Fruit fly (Drosophila melanogaster) whole organism, embryonic: ENCODE measurements around the gene Efhc1.1.

ENCODE experiments used
- Ada2b ChIP-seq: fragments of 200-800 bp; sonication (Bioruptor generic); IDR thresholded peaks from 2 replicates; pipeline ENCODE4 v1.3.6; 2022; ENCODE audit warnings: missing biosample characterization, missing genetic modification characterization
- Asciz ChIP-seq: fragments of 200-800 bp; sonication (Bioruptor generic); optimal IDR thresholded peaks from 2 replicates; lab custom pipeline; 2017; ENCODE audit warnings: missing biosample characterization, mild to moderate bottlenecking, missing genetic modification characterization, missing genetic modification reagents
- BEAF-32 ChIP-seq: fragments of 200-800 bp; sonication (Bioruptor generic); optimal IDR thresholded peaks from 3 replicates; lab custom pipeline; 2017; ENCODE audit warnings: missing biosample characterization, missing genetic modification characterization, mild to moderate bottlenecking, moderate library complexity, missing genetic modification reagents
- Bdp1 ChIP-seq: fragments of 200-800 bp; sonication (Bioruptor generic); optimal IDR thresholded peaks from 3 replicates; lab custom pipeline; 2016; ENCODE audit warnings: missing biosample characterization, missing genetic modification characterization
- CG10147 ChIP-seq: fragments of 200-800 bp; sonication (Bioruptor generic); optimal IDR thresholded peaks from 2 replicates; lab custom pipeline; 2019; ENCODE audit warnings: missing biosample characterization, mild to moderate bottlenecking, missing genetic modification characterization, moderate library complexity
- CG10209 ChIP-seq: fragments of 200-800 bp; sonication (Bioruptor generic); optimal IDR thresholded peaks from 3 replicates; lab custom pipeline; 2017; ENCODE audit warnings: missing biosample characterization, mild to moderate bottlenecking, missing genetic modification characterization, missing genetic modification reagents
- CG11723 ChIP-seq: fragments of 200-800 bp; sonication (Bioruptor generic); optimal IDR thresholded peaks from 2 replicates; lab custom pipeline; 2017; ENCODE audit warnings: missing biosample characterization, mild to moderate bottlenecking, missing genetic modification characterization
- CG12071 ChIP-seq: fragments of 200-800 bp; sonication (Bioruptor generic); optimal IDR thresholded peaks from 3 replicates; lab custom pipeline; 2018; ENCODE audit warnings: missing biosample characterization, mild to moderate bottlenecking, missing genetic modification characterization
- CG14050 ChIP-seq: fragments of 200-800 bp; sonication (Bioruptor generic); IDR thresholded peaks from 3 replicates; pipeline ENCODE4 v1.3.6; 2022; ENCODE audit warnings: missing biosample characterization, missing genetic modification characterization
- CG15696 ChIP-seq: fragments of 200-800 bp; sonication (Bioruptor generic); optimal IDR thresholded peaks from 2 replicates; lab custom pipeline; 2019; ENCODE audit warnings: missing biosample characterization, mild to moderate bottlenecking, missing genetic modification characterization, moderate library complexity
- CG17328 ChIP-seq: fragments of 200-800 bp; sonication (Bioruptor generic); IDR thresholded peaks from 2 replicates; pipeline ENCODE4 v1.3.6; 2022; ENCODE audit warnings: missing biosample characterization, missing genetic modification characterization
- CG17912 ChIP-seq: fragments of 200-800 bp; sonication (Bioruptor generic); optimal IDR thresholded peaks from 2 replicates; lab custom pipeline; 2018; ENCODE audit warnings: missing biosample characterization, mild to moderate bottlenecking, missing genetic modification characterization
- CG2199 ChIP-seq: fragments of 200-800 bp; sonication (Bioruptor generic); IDR thresholded peaks from 3 replicates; pipeline ENCODE4 v1.3.6; 2022; ENCODE audit warnings: missing biosample characterization, missing genetic modification characterization
- CG2889 ChIP-seq: fragments of 200-800 bp; sonication (Bioruptor generic); IDR thresholded peaks from 3 replicates; pipeline ENCODE4 v1.3.6; 2022; ENCODE audit warnings: missing biosample characterization, missing genetic modification characterization
- CG32532 ChIP-seq: fragments of 200-800 bp; sonication (Bioruptor generic); IDR thresholded peaks from 2 replicates; pipeline ENCODE4 v1.3.6; 2022; ENCODE audit warnings: missing biosample characterization, missing genetic modification characterization
- CG32767 ChIP-seq: fragments of 200-800 bp; sonication (Bioruptor generic); IDR thresholded peaks from 2 replicates; pipeline ENCODE4 v1.3.6; 2022; ENCODE audit warnings: missing biosample characterization, missing genetic modification characterization
- CG34376 ChIP-seq: fragments of 200-800 bp; sonication (Bioruptor generic); optimal IDR thresholded peaks from 2 replicates; lab custom pipeline; 2018; ENCODE audit warnings: missing biosample characterization, mild to moderate bottlenecking, missing genetic modification characterization
- CG4707 ChIP-seq: fragments of 200-800 bp; sonication (Bioruptor generic); optimal IDR thresholded peaks from 2 replicates; lab custom pipeline; 2018; ENCODE audit warnings: missing biosample characterization, mild to moderate bottlenecking, missing genetic modification characterization, moderate library complexity
- CG5180 ChIP-seq: fragments of 200-800 bp; sonication (Bioruptor generic); optimal IDR thresholded peaks from 3 replicates; lab custom pipeline; 2017; ENCODE audit warnings: missing biosample characterization, missing genetic modification characterization, mild to moderate bottlenecking, moderate library complexity, missing genetic modification reagents
- CG6791 ChIP-seq: fragments of 200-800 bp; sonication (Bioruptor generic); IDR thresholded peaks from 3 replicates; pipeline ENCODE4 v1.3.6; 2022; ENCODE audit warnings: missing biosample characterization, missing genetic modification characterization; ENCODE audit not compliant: partially characterized antibody
- CG7357 ChIP-seq: fragments of 200-800 bp; sonication (Bioruptor generic); IDR thresholded peaks from 3 replicates; pipeline ENCODE4 v1.3.6; 2022; ENCODE audit warnings: missing biosample characterization, missing genetic modification characterization
- CG7786 ChIP-seq: fragments of 200-800 bp; sonication (Bioruptor generic); optimal IDR thresholded peaks from 2 replicates; lab custom pipeline; 2016; ENCODE audit warnings: missing biosample characterization, missing genetic modification characterization
- D ChIP-seq, 2 experiments: fragments of 200-800 bp in 1 of 2; fragments of >200 bp in 1 of 2; sonication (Bioruptor generic) in 1 of 2; optimal IDR thresholded peaks; 2 replicates in 1 of 2; 3 replicates in 1 of 2; lab custom pipeline; 2017; ENCODE audit warnings: mild to moderate bottlenecking in 1 of 2, missing biosample characterization in 1 of 2, missing genetic modification characterization in 1 of 2, missing genetic modification reagents in 1 of 2
- D19A ChIP-seq: fragments of 200-800 bp; optimal IDR thresholded peaks from 3 replicates; lab custom pipeline; 2019; ENCODE audit warnings: missing biosample characterization, mild to moderate bottlenecking, missing genetic modification characterization, moderate library complexity
- Dad ChIP-seq: fragments of 200-800 bp; sonication (Bioruptor generic); optimal IDR thresholded peaks from 3 replicates; lab custom pipeline; 2016; ENCODE audit warnings: missing biosample characterization, missing genetic modification characterization
- Dfd ChIP-seq, 2 experiments: fragments of >200 bp; optimal IDR thresholded peaks; 2 replicates each; lab custom pipeline; 2017; ENCODE audit warnings: missing biosample characterization in 2 of 2, missing genetic modification characterization in 2 of 2
- Dp ChIP-seq: fragments of 200-800 bp; sonication (Bioruptor generic); optimal IDR thresholded peaks from 2 replicates; lab custom pipeline; 2018; ENCODE audit warnings: missing biosample characterization, mild to moderate bottlenecking, missing genetic modification characterization, moderate library complexity
- Elba2 ChIP-seq: fragments of 200-800 bp; sonication (Bioruptor generic); optimal IDR thresholded peaks from 3 replicates; lab custom pipeline; 2016; ENCODE audit warnings: missing biosample characterization, missing genetic modification characterization
- HLH3B ChIP-seq: fragments of 200-800 bp; sonication (Bioruptor generic); IDR thresholded peaks from 2 replicates; pipeline ENCODE4 v1.3.6; 2022; ENCODE audit warnings: missing biosample characterization, missing genetic modification characterization
- Hmx ChIP-seq: fragments of 200-800 bp; sonication (Bioruptor generic); optimal IDR thresholded peaks from 2 replicates; lab custom pipeline; 2016; ENCODE audit warnings: missing biosample characterization, missing genetic modification characterization
- Hr78 ChIP-seq, 2 experiments: fragments of 200-800 bp in 1 of 2; fragments of >200 bp in 1 of 2; sonication (Bioruptor generic) in 1 of 2; optimal IDR thresholded peaks; 2 replicates each; lab custom pipeline; 2017 to 2019; ENCODE audit warnings: missing biosample characterization in 2 of 2, missing genetic modification characterization in 2 of 2, mild to moderate bottlenecking in 1 of 2, moderate library complexity in 1 of 2
- Kr ChIP-seq: fragments of 200-800 bp; sonication (Bioruptor generic); optimal IDR thresholded peaks from 2 replicates; lab custom pipeline; 2017; ENCODE audit warnings: missing biosample characterization, mild to moderate bottlenecking, missing genetic modification characterization
- Lim3 ChIP-seq: fragments of 200-800 bp; sonication (Bioruptor generic); IDR thresholded peaks from 2 replicates; pipeline ENCODE4 v1.3.6; 2022; ENCODE audit warnings: missing biosample characterization, missing genetic modification characterization
- Lpt ChIP-seq: fragments of >200 bp; optimal IDR thresholded peaks from 2 replicates; lab custom pipeline; 2018; ENCODE audit warnings: missing biosample characterization, missing genetic modification characterization
- bbx ChIP-seq: fragments of 200-800 bp; sonication (Bioruptor generic); IDR thresholded peaks from 2 replicates; pipeline ENCODE4 v1.3.6; 2022; ENCODE audit warnings: missing biosample characterization, missing genetic modification characterization; ENCODE audit not compliant: partially characterized antibody
- bcd ChIP-seq: fragments of 200-800 bp; sonication (Bioruptor generic); optimal IDR thresholded peaks from 2 replicates; lab custom pipeline; 2017; ENCODE audit warnings: missing biosample characterization, mild to moderate bottlenecking, missing genetic modification characterization
- corto ChIP-seq: fragments of 200-800 bp; sonication (Bioruptor generic); optimal IDR thresholded peaks from 2 replicates; lab custom pipeline; 2016; ENCODE audit warnings: missing biosample characterization, mild to moderate bottlenecking, missing genetic modification characterization, moderate library complexity
- dmrt11E ChIP-seq: fragments of 200-800 bp; sonication (Bioruptor generic); optimal IDR thresholded peaks from 3 replicates; lab custom pipeline; 2018; ENCODE audit warnings: missing biosample characterization, mild to moderate bottlenecking, missing genetic modification characterization, moderate library complexity
- emc ChIP-seq: fragments of 200-800 bp; sonication (Bioruptor generic); optimal IDR thresholded peaks from 2 replicates; lab custom pipeline; 2016; ENCODE audit warnings: missing biosample characterization, missing genetic modification characterization
- gsb ChIP-seq: fragments of 200-800 bp; sonication (Bioruptor generic); IDR thresholded peaks from 2 replicates; pipeline ENCODE4 v1.3.6; 2022; ENCODE audit warnings: missing biosample characterization, missing genetic modification characterization
- gsb-n ChIP-seq: fragments of 200-800 bp; sonication (Bioruptor generic); optimal IDR thresholded peaks from 3 replicates; lab custom pipeline; 2018; ENCODE audit warnings: missing biosample characterization, mild to moderate bottlenecking, missing genetic modification characterization
- nerfin-1 ChIP-seq: fragments of 200-800 bp; sonication (Bioruptor generic); optimal IDR thresholded peaks from 3 replicates; lab custom pipeline; 2019; ENCODE audit warnings: missing biosample characterization, mild to moderate bottlenecking, missing genetic modification characterization, moderate library complexity
- pfk ChIP-seq: fragments of 200-800 bp; sonication (Bioruptor generic); optimal IDR thresholded peaks from 2 replicates; lab custom pipeline; 2018; ENCODE audit warnings: missing biosample characterization, mild to moderate bottlenecking, missing genetic modification characterization, moderate library complexity
- psq ChIP-seq: fragments of 200-800 bp; sonication (Bioruptor generic); optimal IDR thresholded peaks from 2 replicates; lab custom pipeline; 2017; ENCODE audit warnings: missing biosample characterization, missing genetic modification characterization
- sd ChIP-seq: fragments of 200-800 bp; sonication (Bioruptor generic); optimal IDR thresholded peaks from 3 replicates; lab custom pipeline; 2018; ENCODE audit warnings: missing biosample characterization, mild to moderate bottlenecking, missing genetic modification characterization, moderate library complexity
- sens ChIP-seq: fragments of 200-800 bp; sonication (Bioruptor generic); peaks from one replicate; lab custom pipeline; 2016; ENCODE audit warnings: missing biosample characterization, missing genetic modification characterization
- slou ChIP-seq: fragments of 200-800 bp; sonication (Bioruptor generic); optimal IDR thresholded peaks from 3 replicates; lab custom pipeline; 2016; ENCODE audit warnings: missing biosample characterization, missing genetic modification characterization
- wek ChIP-seq: fragments of 200-800 bp; sonication (Bioruptor generic); optimal IDR thresholded peaks from 3 replicates; lab custom pipeline; 2018; ENCODE audit warnings: missing biosample characterization, mild to moderate bottlenecking, missing genetic modification characterization, moderate library complexity

Efhc1.1 gene

dm6 chrX:15818608-15819184 lies 35.2 kb upstream of the Efhc1.1 start (continued):
- no peak for TF ChIP-seq gsb-n (tag; lab: Kevin White, UChicago)
- no peak for TF ChIP-seq CG12071
- peak; percentile 11 for TF ChIP-seq CG7786
- peak; percentile 39; the same call in 1 of the 2 replicates for TF ChIP-seq Ada2b (GFP tag; lab: Robert Waterston, UW)
- no peak for TF ChIP-seq Elba2 (GFP tag; lab: Kevin White, UChicago)
- TF ChIP-seq Kr (GFP tag; lab: Kevin White, UChicago): peak; percentile 70
- peak; percentile 46 for TF ChIP-seq dmrt11E (tag; lab: Kevin White, UChicago)
- no peak for TF ChIP-seq gsb (GFP tag; lab: Robert Waterston, UW)
- TF ChIP-seq Hmx (GFP tag; lab: Kevin White, UChicago): no peak
- peak; percentile 33; the same call in 1 of the 2 replicates for TF ChIP-seq CG32532 (GFP tag; lab: Robert Waterston, UW)
- no peak for TF ChIP-seq CG2889 (GFP tag; lab: Robert Waterston, UW)
- no peak for TF ChIP-seq CG32767 (GFP tag; lab: Robert Waterston, UW)
- TF ChIP-seq Dp (GFP tag; lab: Kevin White, UChicago): no peak
- no peak for TF ChIP-seq Lim3 (GFP tag; lab: Robert Waterston, UW)

dm6 chrX:15817823-15818222 lies 34.3 kb upstream of the Efhc1.1 start:
- TF ChIP-seq HLH3B: no peak
- TF ChIP-seq CG17328: no peak
- TF ChIP-seq bbx (GFP tag; lab: Robert Waterston, UW): peak; percentile 46; the same call in 1 of the 2 replicates
- no peak for TF ChIP-seq psq (GFP tag; lab: Kevin White, UChicago)
- no peak for TF ChIP-seq bcd (GFP tag; lab: Kevin White, UChicago)
- peak; percentile 89 for TF ChIP-seq sd (tag; lab: Kevin White, UChicago)
- TF ChIP-seq nerfin-1: peak; percentile 90
- no peak for TF ChIP-seq CG4707 (GFP tag; lab: Kevin White, UChicago)
- TF ChIP-seq BEAF-32 (GFP tag; lab: Kevin White, UChicago): no peak
- TF ChIP-seq CG15696 (tag; lab: Kevin White, UChicago): peak; percentile 25
- no peak for TF ChIP-seq Bdp1
- TF ChIP-seq CG10147: no peak
- no peak for TF ChIP-seq CG11723 (GFP tag; lab: Kevin White, UChicago)
- TF ChIP-seq CG34376 (GFP tag; lab: Kevin White, UChicago): no peak
- peak; percentile 28 for TF ChIP-seq D (optimal IDR thresholded peaks at IDR 0.05; lab: Kevin White, UChicago)
- TF ChIP-seq D (GFP tag; optimal IDR thresholded peaks at IDR 0.05; lab: Kevin White, UChicago): no peak
- no peak for TF ChIP-seq CG7357 (GFP tag; lab: Robert Waterston, UW)
- TF ChIP-seq Lpt (GFP tag; lab: Kevin White, UChicago): no peak
- no peak for TF ChIP-seq slou (GFP tag; lab: Kevin White, UChicago)
- TF ChIP-seq Hr78 (GFP tag; optimal IDR thresholded peaks at IDR 0.05; lab: Kevin White, UChicago): no peak
- no peak for TF ChIP-seq Dad (GFP tag; lab: Kevin White, UChicago)
- no peak for TF ChIP-seq Dfd (GFP tag; optimal IDR thresholded peaks at IDR 0.05; lab: Kevin White, UChicago)
- TF ChIP-seq Asciz: no peak
- TF ChIP-seq CG2199: peak; percentile 96; the same call in 2 of the 3 replicates
- TF ChIP-seq pfk (GFP tag; lab: Kevin White, UChicago): peak; percentile 40
- TF ChIP-seq CG6791 (GFP tag; lab: Robert Waterston, UW): peak; percentile 62; the same call in 1 of the 3 replicates
- TF ChIP-seq D19A (tag; lab: Kevin White, UChicago): peak; percentile 5
- no peak for TF ChIP-seq wek
- TF ChIP-seq CG5180 (GFP tag; lab: Kevin White, UChicago): peak; percentile 10
- no peak for TF ChIP-seq emc
- TF ChIP-seq CG14050: no peak
- TF ChIP-seq CG10209 (GFP tag; lab: Kevin White, UChicago): no peak
- no peak for TF ChIP-seq corto (GFP tag; lab: Kevin White, UChicago)
- no peak for TF ChIP-seq CG17912
- TF ChIP-seq sens (GFP tag; lab: Kevin White, UChicago): peak; percentile 33
